Worm (Caenorhabditis elegans): ENCODE data around the gene idpb-5.

ce11 chrV:11879732-11880131, 40.4 kb downstream of the idpb-5 start, which contains the start of gene sulp-5:
- TF ChIP-seq flt-1 (GFP tag; IDR thresholded peaks at IDR 0.05) = no peak
- no peak for TF ChIP-seq ama-1 (optimal IDR thresholded peaks at IDR 0.05)
- no peak for TF ChIP-seq hmbx-1 (tag; optimal IDR thresholded peaks at IDR 0.05)
- TF ChIP-seq F13C5.2 (tag; optimal IDR thresholded peaks at IDR 0.05) = no peak
- no peak for TF ChIP-seq B0310.2 (tag; optimal IDR thresholded peaks at IDR 0.05)
- no peak for TF ChIP-seq sea-1 (GFP tag; conservative IDR thresholded peaks at IDR 0.05)
- TF ChIP-seq tbx-11 (GFP tag; IDR thresholded peaks at IDR 0.05) = no peak
- no peak for TF ChIP-seq aly-1 (tag; optimal IDR thresholded peaks at IDR 0.05)

Data from whole organism, early embryonic.